Worm (Caenorhabditis elegans): Measurements from ENCODE around the gene F56D6.12.

F56D6.12 gene

DNA sequence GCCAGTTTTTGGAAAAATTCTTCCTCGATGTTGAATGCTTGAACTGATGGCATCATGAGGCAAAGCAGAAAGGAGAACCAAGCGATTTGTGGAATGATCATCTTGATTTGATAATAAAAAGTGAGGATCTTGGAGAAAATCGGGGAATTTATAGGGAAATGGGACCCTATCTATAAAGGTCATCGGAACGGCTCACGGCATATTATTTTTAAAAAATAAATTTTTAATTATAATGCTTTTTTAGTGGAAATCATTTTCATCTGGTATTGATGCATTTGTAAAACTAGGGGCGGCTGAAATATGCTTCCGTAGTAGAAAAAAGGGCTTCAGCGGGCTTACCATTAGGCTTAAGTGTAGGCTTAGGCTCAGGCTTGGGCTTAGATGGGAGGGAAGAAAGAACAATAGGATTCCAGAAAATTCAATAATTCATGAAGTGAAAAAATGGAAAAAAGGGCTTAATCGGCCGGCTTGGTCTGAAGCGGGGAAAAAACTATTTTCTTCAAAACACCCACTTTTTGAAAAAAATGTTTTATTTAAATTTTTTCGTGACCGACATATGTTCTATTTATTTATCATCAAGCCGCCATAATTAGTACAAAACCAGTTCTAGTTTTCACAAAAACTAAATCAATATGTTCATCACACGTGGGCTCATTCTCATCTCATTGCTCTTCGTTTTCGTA, at the start of gene F56D6.12, which contains the start of gene F56D6.22:
TSS of gene F56D6.12 (plus strand) at position 633 of the 683 bp plus-strand sequence.
TSS of gene F56D6.22 (minus strand) at position 101 of the 683 bp plus-strand sequence.
- TF ChIP-seq lin-39 (tag; optimal IDR thresholded peaks at IDR 0.05) (no peak), R02D3.7 (tag; optimal IDR thresholded peaks at IDR 0.05) (no peak), mab-5 (tag; optimal IDR thresholded peaks at IDR 0.05) (no peak), sma-3 (GFP tag; optimal IDR thresholded peaks at IDR 0.05) (no peak), blmp-1 (tag; optimal IDR thresholded peaks at IDR 0.05; ENCODE audit: insufficient read depth) (no peak), skn-1 (tag; optimal IDR thresholded peaks at IDR 0.05) (no peak), nhr-6 (tag; optimal IDR thresholded peaks at IDR 0.05) (no peak), egl-27 (tag; optimal IDR thresholded peaks at IDR 0.05) (no peak), fos-1 (tag; optimal IDR thresholded peaks at IDR 0.05) (no peak), unc-55 (GFP tag; optimal IDR thresholded peaks at IDR 0.05) (no peak), F13H6.1 (tag; optimal IDR thresholded peaks at IDR 0.05) (no peak), nhr-25 (tag; optimal IDR thresholded peaks at IDR 0.05) (no peak), sma-9 (GFP tag; optimal IDR thresholded peaks at IDR 0.05) (no peak), sma-9 (tag; optimal IDR thresholded peaks at IDR 0.05) (no peak), elt-3 (tag; optimal IDR thresholded peaks at IDR 0.05) (no peak), C34F6.9 (tag; optimal IDR thresholded peaks at IDR 0.05) (no peak), mdl-1 (tag; optimal IDR thresholded peaks at IDR 0.05) (no peak), Y55F3AM.14 (GFP tag; optimal IDR thresholded peaks at IDR 0.05) (no peak), unc-39 (tag; optimal IDR thresholded peaks at IDR 0.05) (no peak), ztf-1 (GFP tag; conservative IDR thresholded peaks at IDR 0.05) (no peak), elt-1 (tag; optimal IDR thresholded peaks at IDR 0.05) (no peak)

- TF ChIP-seq gmeb-1 (tag; optimal IDR thresholded peaks at IDR 0.05) (no peak), sma-3 (GFP tag; optimal IDR thresholded peaks at IDR 0.05) (no peak), nhr-12 (tag; optimal IDR thresholded peaks at IDR 0.05) (no peak), lin-39 (tag; optimal IDR thresholded peaks at IDR 0.05) (no peak), nhr-23 (tag; optimal IDR thresholded peaks at IDR 0.05) (no peak), blmp-1 (tag; optimal IDR thresholded peaks at IDR 0.05; ENCODE audit: insufficient read depth) (no peak), nhr-10 (tag; optimal IDR thresholded peaks at IDR 0.05) (no peak), ZK546.5 (tag; optimal IDR thresholded peaks at IDR 0.05) (no peak), nhr-11 (tag; optimal IDR thresholded peaks at IDR 0.05) (no peak), ztf-1 (GFP tag; conservative IDR thresholded peaks at IDR 0.05) (no peak), mbf-1 (tag; optimal IDR thresholded peaks at IDR 0.05) (no peak), ztf-4 (tag; optimal IDR thresholded peaks at IDR 0.05) (no peak), sem-4 (tag; optimal IDR thresholded peaks at IDR 0.05) (no peak), elt-3 (tag; optimal IDR thresholded peaks at IDR 0.05) (no peak), unc-62 (GFP tag; optimal IDR thresholded peaks at IDR 0.05) (no peak), unc-55 (GFP tag; optimal IDR thresholded peaks at IDR 0.05) (no peak), nhr-25 (tag; optimal IDR thresholded peaks at IDR 0.05) (no peak), F13H6.1 (tag; optimal IDR thresholded peaks at IDR 0.05) (no peak), nhr-129 (tag; optimal IDR thresholded peaks at IDR 0.05) (no peak), crh-2 (tag; optimal IDR thresholded peaks at IDR 0.05) (no peak)
These were observed 48.4 kb upstream of the F56D6.12 start for ce11 chrIV:3859552-3859951.

- TF ChIP-seq C34F6.9 (tag; optimal IDR thresholded peaks at IDR 0.05) (no peak), sma-3 (GFP tag; optimal IDR thresholded peaks at IDR 0.05) (no peak), nhr-10 (tag; optimal IDR thresholded peaks at IDR 0.05) (no peak), ceh-82 (tag; optimal IDR thresholded peaks at IDR 0.05) (no peak), unc-55 (GFP tag; optimal IDR thresholded peaks at IDR 0.05) (no peak), ztf-1 (GFP tag; conservative IDR thresholded peaks at IDR 0.05) (no peak), nhr-21 (tag; optimal IDR thresholded peaks at IDR 0.05) (no peak), lsy-2 (tag; optimal IDR thresholded peaks at IDR 0.05) (no peak), nhr-12 (tag; optimal IDR thresholded peaks at IDR 0.05) (no peak), ztf-11 (tag; optimal IDR thresholded peaks at IDR 0.05) (no peak), fos-1 (tag; optimal IDR thresholded peaks at IDR 0.05) (no peak), Y55F3AM.14 (GFP tag; optimal IDR thresholded peaks at IDR 0.05) (no peak), ZK546.5 (tag; optimal IDR thresholded peaks at IDR 0.05) (no peak), zag-1 (tag; optimal IDR thresholded peaks at IDR 0.05) (no peak)
These were observed 47.5 kb upstream of the F56D6.12 start for ce11 chrIV:3860419-3860818.
